Fruit fly (Drosophila melanogaster): ENCODE data around the gene TfIIA-L.

The TfIIA-L gene

DNA sequence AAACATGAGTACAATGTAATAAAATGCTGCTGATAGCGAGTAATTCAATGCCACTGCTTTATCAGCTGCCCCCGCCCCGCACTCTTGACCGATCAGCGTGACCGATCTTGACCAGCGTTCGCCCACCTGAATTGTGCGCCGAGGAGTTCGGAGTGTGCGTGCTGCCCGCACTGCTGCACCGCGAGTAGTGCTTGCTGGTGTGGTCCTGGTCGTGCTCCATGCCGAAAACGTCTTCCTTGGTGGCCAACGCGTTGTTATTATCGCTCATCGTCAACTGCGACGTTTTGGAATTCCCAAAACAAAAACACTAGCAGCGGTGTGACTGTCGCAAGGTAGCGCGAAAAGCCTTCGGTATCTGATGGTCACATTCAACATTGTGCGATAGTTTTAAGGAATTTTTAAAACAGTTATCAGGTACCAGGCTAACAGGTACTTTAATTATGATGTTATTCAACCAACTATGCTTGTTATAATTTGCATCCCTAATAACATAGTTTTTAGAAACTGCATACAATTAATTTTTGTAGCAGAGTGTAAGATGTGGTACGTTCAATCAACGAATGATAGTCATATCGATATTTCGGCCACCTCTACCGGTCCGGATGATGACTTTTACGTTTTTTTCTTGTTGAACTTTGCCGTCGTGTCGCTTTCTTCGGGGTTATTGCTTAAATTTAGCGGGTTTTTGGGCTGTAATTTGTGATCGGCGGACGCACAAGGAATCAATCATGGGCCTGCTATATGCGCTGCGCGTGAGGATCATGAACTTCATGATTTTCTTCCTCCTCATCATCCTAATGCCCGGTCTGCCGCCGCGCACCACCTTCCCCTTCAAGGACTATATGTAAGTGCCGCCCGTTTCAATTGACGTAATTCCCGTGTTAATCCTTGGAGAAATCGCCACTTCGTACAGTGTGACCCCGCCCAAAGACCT is 37.6 kb downstream of the TfIIA-L start, which contains the start of the genes bigmax and Hmu (continued):
- peak; percentile 73 for TF ChIP-seq slp2 (GFP tag; optimal IDR thresholded peaks at IDR 0.05)
- no peak for TF ChIP-seq CG6254 (GFP tag; optimal IDR thresholded peaks at IDR 0.05)
- TF ChIP-seq Sox102F (GFP tag; optimal IDR thresholded peaks at IDR 0.05), result peak; percentile 83
- peak; percentile 41 for TF ChIP-seq NC2α (GFP tag; optimal IDR thresholded peaks at IDR 0.05)
- TF ChIP-seq CrebB (tag; optimal IDR thresholded peaks at IDR 0.05), result peak; percentile 69
- TF ChIP-seq CG4282 (GFP tag; optimal IDR thresholded peaks at IDR 0.05), result peak; percentile 78
- TF ChIP-seq CG10959 (GFP tag; IDR thresholded peaks at IDR 0.05), result peak; percentile 40; the same call in 1 of the 2 replicates
- TF ChIP-seq Chrac-16 (GFP tag; optimal IDR thresholded peaks at IDR 0.05), result peak; percentile 87
- peak; percentile 91 for TF ChIP-seq CG14441 (GFP tag; IDR thresholded peaks at IDR 0.05)
- TF ChIP-seq Lhr (GFP tag; optimal IDR thresholded peaks at IDR 0.05), result peak; percentile 86
- TF ChIP-seq HLH4C (GFP tag; IDR thresholded peaks at IDR 0.05; ENCODE audit: partially characterized antibody), result peak; percentile 83
- TF ChIP-seq hkb (optimal IDR thresholded peaks at IDR 0.05), result no peak
- peak; percentile 83 for TF ChIP-seq hkb (GFP tag; IDR thresholded peaks at IDR 0.05)
- TF ChIP-seq unc-4 (GFP tag; IDR thresholded peaks at IDR 0.05; ENCODE audit: partially characterized antibody), result peak; percentile 98
- peak; percentile 71 for TF ChIP-seq tna (GFP tag; IDR thresholded peaks at IDR 0.05; ENCODE audit: partially characterized antibody)
- TF ChIP-seq CG2129 (GFP tag; IDR thresholded peaks at IDR 0.05; ENCODE audit: partially characterized antibody), result peak; percentile 87
- TF ChIP-seq CG18599 (GFP tag; optimal IDR thresholded peaks at IDR 0.05), result peak; percentile 85
- peak; percentile 61 for TF ChIP-seq Six4 (GFP tag; optimal IDR thresholded peaks at IDR 0.05)
- TF ChIP-seq CG10209 (GFP tag; optimal IDR thresholded peaks at IDR 0.05), result peak; percentile 76
- peak; percentile 84 for TF ChIP-seq CG12942 (GFP tag; optimal IDR thresholded peaks at IDR 0.05)
- TF ChIP-seq kni (GFP tag; optimal IDR thresholded peaks at IDR 0.05), result peak; percentile 29
- peak; percentile 88 for TF ChIP-seq CG9817 (tag; optimal IDR thresholded peaks at IDR 0.05)
- TF ChIP-seq sisA (GFP tag; IDR thresholded peaks at IDR 0.05), result peak; percentile 83
- peak; percentile 82 for TF ChIP-seq unpg (GFP tag; optimal IDR thresholded peaks at IDR 0.05)
- peak; percentile 91 for TF ChIP-seq gro (GFP tag; optimal IDR thresholded peaks at IDR 0.05)
- peak; percentile 41 for TF ChIP-seq CG1529 (GFP tag; optimal IDR thresholded peaks at IDR 0.05)
- peak; percentile 81 for TF ChIP-seq CG14860 (GFP tag; IDR thresholded peaks at IDR 0.05; ENCODE audit: partially characterized antibody)
- TF ChIP-seq nom (GFP tag; optimal IDR thresholded peaks at IDR 0.05), result peak; percentile 13
- peak; percentile 88 for TF ChIP-seq Ptx1 (GFP tag; IDR thresholded peaks at IDR 0.05)
- TF ChIP-seq CG3163 (GFP tag; optimal IDR thresholded peaks at IDR 0.05), result peak; percentile 76
- no peak for TF ChIP-seq Elba2 (GFP tag; optimal IDR thresholded peaks at IDR 0.05)
- TF ChIP-seq CG31224 (GFP tag; IDR thresholded peaks at IDR 0.05), result peak; percentile 68
- peak; percentile 51 for TF ChIP-seq salm (tag; optimal IDR thresholded peaks at IDR 0.05)
- peak; percentile 80 for TF ChIP-seq Ada2b (GFP tag; IDR thresholded peaks at IDR 0.05)
- TF ChIP-seq CG9876 (GFP tag; optimal IDR thresholded peaks at IDR 0.05), result peak; percentile 93
- peak; percentile 53 for TF ChIP-seq CG5245 (GFP tag; optimal IDR thresholded peaks at IDR 0.05)
- TF ChIP-seq gt (GFP tag; IDR thresholded peaks at IDR 0.05), result peak; percentile 45
- peak; percentile 75 for TF ChIP-seq H15 (GFP tag; IDR thresholded peaks at IDR 0.05)
- TF ChIP-seq mld (GFP tag; IDR thresholded peaks at IDR 0.05; ENCODE audit: partially characterized antibody), result peak; percentile 58; the same call in 1 of the 3 replicates
- peak; percentile 79 for TF ChIP-seq CG9215 (GFP tag; IDR thresholded peaks at IDR 0.05)
- TF ChIP-seq vvl (GFP tag; IDR thresholded peaks at IDR 0.05), result peak; percentile 92
- TF ChIP-seq sqz (GFP tag; optimal IDR thresholded peaks at IDR 0.05), result peak; percentile 83
- TF ChIP-seq Eip74EF (GFP tag; optimal IDR thresholded peaks at IDR 0.05), result peak in 1 of 2 experiments; percentile 49
- no peak for TF ChIP-seq CG17568 (GFP tag; optimal IDR thresholded peaks at IDR 0.05)
- TF ChIP-seq CG1792 (GFP tag; optimal IDR thresholded peaks at IDR 0.05), result peak; percentile 88
- TF ChIP-seq CG8944 (GFP tag; optimal IDR thresholded peaks at IDR 0.05), result peak; percentile 92
- TF ChIP-seq gcm2 (GFP tag; optimal IDR thresholded peaks at IDR 0.05), result peak; percentile 50
- no peak for TF ChIP-seq zf30C (GFP tag; optimal IDR thresholded peaks at IDR 0.05)

All from whole organism, embryonic.